Worm (Caenorhabditis elegans) whole organism, midembryonic: ENCODE data around the gene ilys-6.

Experiments used
- T22C8.4 ChIP-seq: fragments of 200-800 bp; sonication (Bioruptor generic); IDR thresholded peaks from 2 replicates; pipeline ENCODE4 v1.3.6; 2022; ENCODE audit warnings: missing genetic modification characterization, missing compliant biosample characterization
- flt-1 ChIP-seq: fragments of 200-800 bp; sonication (Bioruptor generic); IDR thresholded peaks from 2 replicates; pipeline ENCODE4 v1.3.6; 2022; ENCODE audit warnings: missing genetic modification characterization, missing compliant biosample characterization
- med-1 ChIP-seq: sonication (generic microtip); optimal IDR thresholded peaks from 2 replicates; lab custom pipeline; 2017; ENCODE audit warnings: missing genetic modification characterization, mild to moderate bottlenecking, missing compliant biosample characterization, antibody characterized with exemption, missing genetic modification reagents; ENCODE audit not compliant: insufficient read depth
- ztf-29 ChIP-seq: fragments of 200-800 bp; sonication (Bioruptor generic); IDR thresholded peaks from 2 replicates; pipeline ENCODE4 v1.3.6; 2022; ENCODE audit warnings: missing genetic modification reagents, missing genetic modification characterization, missing compliant biosample characterization

DNA sequence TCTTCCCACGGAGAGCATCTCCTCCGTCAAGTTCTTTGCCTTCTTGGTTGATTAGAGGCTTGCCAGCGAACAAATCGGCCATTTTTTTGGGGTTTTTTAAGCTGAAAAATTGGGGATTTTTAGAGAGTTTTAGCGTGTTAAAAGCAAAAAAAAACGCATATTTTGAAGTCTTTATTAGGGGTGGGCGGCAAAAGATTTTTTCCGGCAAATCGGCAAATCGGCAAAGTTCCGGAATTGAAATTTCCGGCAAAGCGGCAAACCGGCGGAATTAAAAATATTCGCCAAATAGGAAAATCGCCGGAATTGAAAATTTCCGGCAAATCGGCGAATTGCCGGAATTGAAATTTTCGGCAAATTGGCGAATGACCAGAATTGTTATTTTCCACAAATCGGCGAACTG, 20.6 kb upstream of the ilys-6 start, which contains the start of gene C35B1.5:
- TF ChIP-seq T22C8.4 (GFP tag; lab: Robert Waterston, UW), result no peak
- TF ChIP-seq ztf-29, result no peak
- no peak for TF ChIP-seq flt-1 (GFP tag; lab: Robert Waterston, UW)
- no peak for TF ChIP-seq med-1 (GFP tag; lab: Kevin White, UChicago)
